Fruit fly (Drosophila melanogaster): ENCODE measurements around the gene mRpL15.

DNA sequence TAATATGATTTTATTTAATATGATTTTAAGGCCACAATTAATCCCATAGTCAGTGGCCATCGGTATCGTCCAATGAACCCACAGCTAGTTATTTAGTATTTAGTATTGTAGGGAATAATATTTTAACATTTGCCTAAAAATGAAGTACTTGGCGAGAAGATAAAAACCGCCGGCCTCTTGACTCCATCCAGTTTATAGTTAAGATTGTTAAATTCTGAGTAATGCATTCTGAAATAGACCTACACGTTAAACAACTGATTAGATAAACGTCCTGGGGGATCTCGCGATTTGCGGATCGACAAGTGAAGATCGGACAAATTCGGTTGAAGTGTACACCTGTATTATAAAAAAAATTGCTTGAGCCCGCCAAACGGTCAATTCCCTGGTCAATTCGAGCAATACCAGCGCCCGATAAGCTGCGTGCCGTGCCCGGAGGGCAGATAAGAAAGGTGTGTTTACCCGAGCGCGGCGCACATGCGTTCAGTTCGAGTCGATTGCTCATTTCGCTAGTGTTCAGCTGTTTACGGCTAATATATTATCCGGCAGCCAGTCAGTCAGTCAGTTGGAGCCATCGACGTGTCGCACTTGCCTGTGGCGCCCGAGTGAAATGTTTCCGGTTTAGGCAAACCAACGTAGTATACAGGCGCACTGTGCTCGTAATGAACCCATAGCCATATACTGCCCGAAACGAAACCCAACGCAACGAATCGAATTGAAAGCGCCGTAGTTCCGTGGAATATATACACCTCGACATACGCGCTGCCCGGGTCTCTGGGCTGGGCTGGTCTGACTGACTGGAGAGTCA, 48.8 kb downstream of the mRpL15 start:
- TF ChIP-seq Pif1B (GFP tag; optimal IDR thresholded peaks at IDR 0.05), result no peak
- TF ChIP-seq gl (tag; optimal IDR thresholded peaks at IDR 0.05), result no peak
- TF ChIP-seq Ets98B (GFP tag; IDR thresholded peaks at IDR 0.05), result no peak
- TF ChIP-seq CG10348 (GFP tag; IDR thresholded peaks at IDR 0.05), result no peak
- TF ChIP-seq Snoo (tag; optimal IDR thresholded peaks at IDR 0.05), result no peak
- no peak for TF ChIP-seq CG15710 (tag; optimal IDR thresholded peaks at IDR 0.05)
